Fruit fly (Drosophila melanogaster): ENCODE data around the gene CG17568.
A peak's percentile ranks its signal among the peaks of the same experiment; 100 is the strongest.

CG17568 gene

DNA sequence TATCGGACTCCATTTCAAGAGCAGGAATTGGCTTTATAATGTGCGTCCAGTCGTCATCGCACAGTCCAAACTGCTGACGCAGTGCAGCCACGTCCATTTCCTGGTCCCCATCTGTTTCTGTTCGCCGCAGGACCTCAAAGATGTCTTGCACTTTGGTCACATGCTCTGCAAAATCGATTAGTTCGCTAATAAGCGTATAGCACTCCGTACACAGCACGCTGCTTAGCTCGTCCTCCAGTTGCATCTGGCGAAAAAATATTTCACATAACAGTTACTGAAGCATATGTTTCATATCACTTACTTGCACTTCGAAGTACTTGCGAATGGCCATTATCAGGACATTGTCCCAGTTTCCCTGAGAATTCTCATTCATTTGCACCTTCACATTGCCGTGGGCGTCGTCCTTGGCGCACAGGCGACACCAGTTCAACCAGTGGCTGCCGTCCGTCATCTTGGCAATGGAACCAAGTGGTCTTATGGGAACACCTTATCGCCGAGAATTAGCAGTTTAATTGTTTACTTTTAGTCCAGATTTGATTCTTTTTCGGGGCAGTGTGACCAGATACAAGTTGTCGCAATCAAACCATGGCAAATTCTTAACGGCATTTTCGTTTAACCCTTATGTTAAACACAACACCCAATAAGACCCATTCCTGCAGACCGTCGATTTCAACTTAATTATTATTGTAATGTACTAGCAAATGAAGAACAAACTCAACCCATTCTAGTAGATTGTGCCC is at the start of gene CG17568:
CG17568 (minus strand) TSS at position 550 of the 740 bp plus-strand sequence.
- TF ChIP-seq CG11696 (GFP tag; IDR thresholded peaks at IDR 0.05) (no peak), da (GFP tag; optimal IDR thresholded peaks at IDR 0.05) (peak; percentile 5), CG2129 (GFP tag; IDR thresholded peaks at IDR 0.05; ENCODE audit: partially characterized antibody) (no peak), CG8359 (GFP tag; optimal IDR thresholded peaks at IDR 0.05; ENCODE audit: borderline replicate concordance) (no peak), CG33557 (GFP tag; optimal IDR thresholded peaks at IDR 0.05) (no peak), al (GFP tag; IDR thresholded peaks at IDR 0.05) (no peak), fd64A (GFP tag; optimal IDR thresholded peaks at IDR 0.05) (no peak), gro (GFP tag; optimal IDR thresholded peaks at IDR 0.05) (peak; percentile 35), Fer3 (tag; optimal IDR thresholded peaks at IDR 0.05) (no peak), nmo (GFP tag; optimal IDR thresholded peaks at IDR 0.05) (no peak), pita (GFP tag; optimal IDR thresholded peaks at IDR 0.05) (no peak), lab (GFP tag; optimal IDR thresholded peaks at IDR 0.05) (no peak), CG4424 (GFP tag; optimal IDR thresholded peaks at IDR 0.05) (peak; percentile 25), zfh2 (GFP tag; optimal IDR thresholded peaks at IDR 0.05) (no peak), CG2202 (tag; optimal IDR thresholded peaks at IDR 0.05) (no peak), CG8290 (GFP tag; optimal IDR thresholded peaks at IDR 0.05) (peak; percentile 35), CG8290 (tag; optimal IDR thresholded peaks at IDR 0.05) (no peak), fd3F (GFP tag; optimal IDR thresholded peaks at IDR 0.05) (no peak), CG13296 (GFP tag; optimal IDR thresholded peaks at IDR 0.05) (no peak), Ets65A (GFP tag) (peak; percentile 40), CG12236 (GFP tag; optimal IDR thresholded peaks at IDR 0.05) (no peak), CG16815 (GFP tag; optimal IDR thresholded peaks at IDR 0.05) (no peak), sim (GFP tag; IDR thresholded peaks at IDR 0.05) (no peak), Doc3 (GFP tag; IDR thresholded peaks at IDR 0.05; ENCODE audit: partially characterized antibody) (no peak), CG4404 (GFP tag; IDR thresholded peaks at IDR 0.05) (no peak), cwo (GFP tag; optimal IDR thresholded peaks at IDR 0.05) (no peak), scrt (GFP tag; optimal IDR thresholded peaks at IDR 0.05) (no peak), CG17186 (GFP tag; optimal IDR thresholded peaks at IDR 0.05) (no peak), CG6765 (GFP tag; optimal IDR thresholded peaks at IDR 0.05) (no peak), CG7928 (GFP tag; optimal IDR thresholded peaks at IDR 0.05) (no peak), CG6683 (GFP tag; optimal IDR thresholded peaks at IDR 0.05) (no peak), NC2β (GFP tag; optimal IDR thresholded peaks at IDR 0.05) (no peak), caup (GFP tag; optimal IDR thresholded peaks at IDR 0.05; ENCODE audit: severe bottlenecking) (no peak), ham (GFP tag; IDR thresholded peaks at IDR 0.05) (no peak), Pdp1 (GFP tag; optimal IDR thresholded peaks at IDR 0.05) (no peak), fu2 (GFP tag; optimal IDR thresholded peaks at IDR 0.05) (no peak), ems (GFP tag; optimal IDR thresholded peaks at IDR 0.05) (peak; percentile 12), CG8924 (tag; optimal IDR thresholded peaks at IDR 0.05) (no peak), Dip3 (GFP tag; optimal IDR thresholded peaks at IDR 0.05) (no peak), Mad (GFP tag; optimal IDR thresholded peaks at IDR 0.05) (no peak), unpg (GFP tag; optimal IDR thresholded peaks at IDR 0.05) (no peak), kah (GFP tag; optimal IDR thresholded peaks at IDR 0.05) (no peak), CG2199 (GFP tag; IDR thresholded peaks at IDR 0.05) (no peak), CG8281 (tag; optimal IDR thresholded peaks at IDR 0.05) (no peak), CG9797 (GFP tag; optimal IDR thresholded peaks at IDR 0.05) (peak; percentile 67), CG8388 (GFP tag; optimal IDR thresholded peaks at IDR 0.05) (no peak), cad (GFP tag; optimal IDR thresholded peaks at IDR 0.05) (no peak), jigr1 (GFP tag; IDR thresholded peaks at IDR 0.05) (no peak), CG5245 (GFP tag; optimal IDR thresholded peaks at IDR 0.05) (no peak), danr (GFP tag; IDR thresholded peaks at IDR 0.05) (no peak)
